Worm (Caenorhabditis elegans): ENCODE results near the gene F52G3.1.

ce11 chrX:16962640-16963039 is 1.0 kb upstream of the F52G3.1 start:
- TF ChIP-seq lin-40 (tag; optimal IDR thresholded peaks at IDR 0.05) = no peak
- TF ChIP-seq unc-62 (GFP tag; optimal IDR thresholded peaks at IDR 0.05) = no peak
- TF ChIP-seq hmg-1.2 (GFP tag; IDR thresholded peaks at IDR 0.05) = no peak
- TF ChIP-seq sea-2 (GFP tag; IDR thresholded peaks at IDR 0.05) = no peak
- TF ChIP-seq snpc-1.1 (tag; optimal IDR thresholded peaks at IDR 0.05; ENCODE audit: insufficient read depth) = no peak

All from whole organism, young adult.